Fruit fly (Drosophila melanogaster) whole organism, prepupa: ENCODE results near the gene CG34436.
A peak's percentile ranks its signal among the peaks of the same experiment; 100 is the strongest.

Experiments used
- CG10631 ChIP-seq: fragments of 200-800 bp; sonication (Bioruptor generic); optimal IDR thresholded peaks from 2 replicates; lab custom pipeline; 2016; ENCODE audit warnings: missing biosample characterization, missing genetic modification characterization
- CG11294 ChIP-seq: fragments of 200-800 bp; sonication (Bioruptor generic); IDR thresholded peaks from 2 replicates; pipeline ENCODE4 v1.3.6; 2022; ENCODE audit warnings: missing biosample characterization, missing genetic modification characterization
- CG11902 ChIP-seq: fragments of 200-800 bp; sonication (Bioruptor generic); optimal IDR thresholded peaks from 3 replicates; lab custom pipeline; 2016; ENCODE audit warnings: missing biosample characterization, missing genetic modification characterization
- CG15336 ChIP-seq: fragments of 200-800 bp; sonication (Bioruptor generic); IDR thresholded peaks from 2 replicates; pipeline ENCODE4 v1.3.6; 2022; ENCODE audit warnings: missing biosample characterization, missing genetic modification characterization
- CG1621 ChIP-seq: fragments of 200-800 bp; sonication (Bioruptor generic); optimal IDR thresholded peaks from 3 replicates; lab custom pipeline; 2018; ENCODE audit warnings: missing biosample characterization, mild to moderate bottlenecking, missing genetic modification characterization
- CG31627 ChIP-seq: fragments of 200-800 bp; sonication (Bioruptor generic); optimal IDR thresholded peaks from 3 replicates; lab custom pipeline; 2016; ENCODE audit warnings: missing biosample characterization, missing genetic modification characterization
- CG32006 ChIP-seq: fragments of 200-800 bp; sonication (Bioruptor generic); optimal IDR thresholded peaks from 3 replicates; lab custom pipeline; 2017; ENCODE audit warnings: missing biosample characterization, mild to moderate bottlenecking, missing genetic modification characterization
- CG34406 ChIP-seq: fragments of 200-800 bp; sonication (Bioruptor generic); optimal IDR thresholded peaks from 3 replicates; lab custom pipeline; 2016; ENCODE audit warnings: missing biosample characterization, missing genetic modification characterization
- CG3919 ChIP-seq: fragments of 200-800 bp; sonication (Bioruptor generic); optimal IDR thresholded peaks from 3 replicates; lab custom pipeline; 2016; ENCODE audit warnings: missing biosample characterization, missing genetic modification characterization
- CG4318 ChIP-seq: fragments of 200-800 bp; sonication (Bioruptor generic); optimal IDR thresholded peaks from 3 replicates; lab custom pipeline; 2017; ENCODE audit warnings: missing biosample characterization, mild to moderate bottlenecking, missing genetic modification characterization
- CG6792 ChIP-seq: fragments of 200-800 bp; sonication (Bioruptor generic); optimal IDR thresholded peaks from 3 replicates; lab custom pipeline; 2016; ENCODE audit warnings: missing biosample characterization, missing genetic modification characterization
- CG6808 ChIP-seq: fragments of 200-800 bp; sonication (Bioruptor generic); optimal IDR thresholded peaks from 3 replicates; lab custom pipeline; 2017; ENCODE audit warnings: missing biosample characterization, missing genetic modification characterization, mild to moderate bottlenecking, moderate library complexity, missing genetic modification reagents
- CG6854 ChIP-seq: fragments of 200-800 bp; sonication (Bioruptor generic); optimal IDR thresholded peaks from 2 replicates; lab custom pipeline; 2017; ENCODE audit warnings: missing biosample characterization, mild to moderate bottlenecking, missing genetic modification characterization
- CG8119 ChIP-seq: fragments of 200-800 bp; sonication (Bioruptor generic); IDR thresholded peaks from 3 replicates; pipeline ENCODE4 v1.3.6; 2022; ENCODE audit warnings: missing biosample characterization, missing genetic modification characterization
- CG8632 ChIP-seq: fragments of 200-800 bp; sonication (Bioruptor generic); optimal IDR thresholded peaks from 3 replicates; lab custom pipeline; 2016; ENCODE audit warnings: missing biosample characterization, missing genetic modification characterization
- Ets21C ChIP-seq: fragments of 200-800 bp; sonication (Bioruptor generic); optimal IDR thresholded peaks from 3 replicates; lab custom pipeline; 2016; ENCODE audit warnings: missing biosample characterization, missing genetic modification characterization
- Hr4 ChIP-seq: fragments of 200-800 bp; sonication (Bioruptor generic); optimal IDR thresholded peaks from 3 replicates; lab custom pipeline; 2016; ENCODE audit warnings: missing biosample characterization, missing genetic modification characterization
- OdsH ChIP-seq: fragments of 200-800 bp; sonication (Bioruptor generic); optimal IDR thresholded peaks from 3 replicates; lab custom pipeline; 2016; ENCODE audit warnings: missing biosample characterization, missing genetic modification characterization
- Smox ChIP-seq: fragments of 200-800 bp; sonication (Bioruptor generic); optimal IDR thresholded peaks from 3 replicates; lab custom pipeline; 2016; ENCODE audit warnings: missing biosample characterization, missing genetic modification characterization
- Sox102F ChIP-seq: fragments of 200-800 bp; sonication (Bioruptor generic); optimal IDR thresholded peaks from 2 replicates; lab custom pipeline; 2016; ENCODE audit warnings: missing biosample characterization, mild to moderate bottlenecking, missing genetic modification characterization
- Sox15 ChIP-seq: fragments of 200-800 bp; sonication (Bioruptor generic); optimal IDR thresholded peaks from 3 replicates; lab custom pipeline; 2016; ENCODE audit warnings: missing biosample characterization, missing genetic modification characterization
- achi ChIP-seq: fragments of 200-800 bp; sonication (Bioruptor generic); optimal IDR thresholded peaks from 3 replicates; lab custom pipeline; 2016; ENCODE audit warnings: missing biosample characterization, missing genetic modification characterization
- acj6 ChIP-seq: fragments of 200-800 bp; sonication (Bioruptor generic); optimal IDR thresholded peaks from 3 replicates; lab custom pipeline; 2016; ENCODE audit warnings: missing biosample characterization, missing genetic modification characterization
- cyc ChIP-seq: fragments of 200-800 bp; sonication (Bioruptor generic); optimal IDR thresholded peaks from 3 replicates; lab custom pipeline; 2016; ENCODE audit warnings: missing biosample characterization, missing genetic modification characterization
- dsx ChIP-seq: fragments of 200-800 bp; optimal IDR thresholded peaks from 3 replicates; lab custom pipeline; 2019; ENCODE audit warnings: missing biosample characterization, mild to moderate bottlenecking, missing genetic modification characterization, moderate library complexity; ENCODE audit not compliant: poor library complexity, severe bottlenecking
- eg ChIP-seq: fragments of 200-800 bp; sonication (Bioruptor generic); IDR thresholded peaks from 3 replicates; pipeline ENCODE4 v1.3.6; 2022; ENCODE audit warnings: missing biosample characterization, missing genetic modification characterization
- fd59A ChIP-seq: fragments of 200-800 bp; sonication (Bioruptor generic); optimal IDR thresholded peaks from 2 replicates; lab custom pipeline; 2017; ENCODE audit warnings: missing biosample characterization, mild to moderate bottlenecking, missing genetic modification characterization, missing genetic modification reagents
- fd85E ChIP-seq: fragments of 200-800 bp; sonication (Bioruptor generic); optimal IDR thresholded peaks from 3 replicates; lab custom pipeline; 2016; ENCODE audit warnings: missing biosample characterization, missing genetic modification characterization
- fkh ChIP-seq: fragments of 200-800 bp; sonication (Bioruptor generic); optimal IDR thresholded peaks from 3 replicates; lab custom pipeline; 2017; ENCODE audit warnings: missing biosample characterization, mild to moderate bottlenecking, missing genetic modification characterization, moderate library complexity
- pdm3 ChIP-seq: fragments of 200-800 bp; sonication (Bioruptor generic); optimal IDR thresholded peaks from 3 replicates; lab custom pipeline; 2016; ENCODE audit warnings: missing biosample characterization, missing genetic modification characterization
- salr ChIP-seq, 2 experiments: fragments of 200-800 bp; sonication (Bioruptor generic); optimal IDR thresholded peaks; 3 replicates each; lab custom pipeline; 2016 to 2018; ENCODE audit warnings: missing biosample characterization in 2 of 2, missing genetic modification characterization in 2 of 2, mild to moderate bottlenecking in 1 of 2
- ss ChIP-seq, 2 experiments: fragments of 200-800 bp; sonication (Bioruptor generic); optimal IDR thresholded peaks; 2 replicates in 1 of 2; 3 replicates in 1 of 2; lab custom pipeline; 2017 to 2018; ENCODE audit warnings: mild to moderate bottlenecking in 2 of 2, missing biosample characterization in 2 of 2, missing genetic modification characterization in 2 of 2, moderate library complexity in 1 of 2
- svp ChIP-seq: fragments of 200-800 bp; sonication (Bioruptor generic); peaks from one replicate; lab custom pipeline; 2016; ENCODE audit warnings: missing biosample characterization, missing genetic modification characterization
- topi ChIP-seq: fragments of 200-800 bp; sonication (Bioruptor generic); optimal IDR thresholded peaks from 3 replicates; lab custom pipeline; 2016; ENCODE audit warnings: missing biosample characterization, missing genetic modification characterization
- vri ChIP-seq: fragments of 200-800 bp; sonication (Bioruptor generic); optimal IDR thresholded peaks from 3 replicates; lab custom pipeline; 2016; ENCODE audit warnings: missing biosample characterization, mild to moderate bottlenecking, missing genetic modification characterization

Gene CG34436

DNA sequence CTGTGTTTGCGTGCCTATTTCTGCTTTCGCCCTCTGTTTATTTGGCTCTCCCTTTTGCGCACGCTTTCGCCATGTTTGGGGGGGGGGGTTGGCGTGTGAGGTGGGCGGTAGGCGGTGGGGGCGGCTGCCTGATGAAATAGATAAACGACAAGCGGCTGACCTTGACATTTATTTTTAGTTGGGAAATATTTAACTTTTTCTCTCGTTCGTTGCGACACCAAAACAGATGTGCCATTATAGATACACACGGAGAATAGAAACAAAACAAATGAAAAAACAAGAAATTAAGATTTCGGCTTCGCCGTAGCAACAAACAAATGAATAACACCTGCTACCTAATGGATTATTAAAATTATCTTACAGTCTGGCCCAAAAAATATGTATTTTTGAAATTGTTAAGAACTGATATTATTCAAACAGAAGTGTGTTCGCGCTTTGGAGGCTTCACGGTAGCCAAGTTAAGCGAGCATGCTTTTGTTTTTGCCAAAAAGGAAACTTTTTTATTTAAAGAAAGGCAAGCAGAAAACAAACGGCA is 49.8 kb downstream of the CG34436 start (continued):
- TF ChIP-seq cyc (GFP tag; lab: Kevin White, UChicago) (no peak), CG8632 (GFP tag; lab: Kevin White, UChicago) (no peak), Sox15 (GFP tag; lab: Kevin White, UChicago) (no peak), CG32006 (GFP tag; lab: Kevin White, UChicago) (peak; percentile 51), vri (no peak), salr (GFP tag; optimal IDR thresholded peaks at IDR 0.05; lab: Kevin White, UChicago) (no peak), Ets21C (no peak), CG4318 (GFP tag; lab: Kevin White, UChicago) (no peak), CG6808 (GFP tag; lab: Kevin White, UChicago) (no peak), dsx (GFP tag; lab: Kevin White, UChicago) (no peak), acj6 (GFP tag; lab: Kevin White, UChicago) (no peak), OdsH (peak; percentile 13), achi (GFP tag; lab: Kevin White, UChicago) (peak; percentile 32), CG6792 (no peak), CG1621 (tag; lab: Kevin White, UChicago) (no peak), CG15336 (GFP tag; lab: Robert Waterston, UW) (peak; percentile 64; the same call in 1 of the 2 replicates), CG3919 (GFP tag; lab: Kevin White, UChicago) (no peak), CG8119 (peak; percentile 53; the same call in 1 of the 3 replicates), CG31627 (GFP tag; lab: Kevin White, UChicago) (no peak), Hr4 (GFP tag; lab: Kevin White, UChicago) (peak; percentile 61), pdm3 (GFP tag; lab: Kevin White, UChicago) (peak; percentile 24), Sox102F (GFP tag; lab: Kevin White, UChicago) (no peak), fkh (GFP tag; lab: Kevin White, UChicago) (peak; percentile 62), topi (GFP tag; lab: Kevin White, UChicago) (no peak), svp (GFP tag; lab: Kevin White, UChicago) (peak; percentile 67), eg (GFP tag; lab: Robert Waterston, UW) (peak; percentile 70; the same call in 2 of the 3 replicates), CG6854 (GFP tag; lab: Kevin White, UChicago) (no peak), fd59A (no peak), CG11902 (GFP tag; lab: Kevin White, UChicago) (no peak), CG11294 (peak; percentile 36; the same call in 1 of the 2 replicates), fd85E (no peak), CG34406 (no peak), ss (GFP tag; optimal IDR thresholded peaks at IDR 0.05; lab: Kevin White, UChicago) (no peak), Smox (GFP tag; lab: Kevin White, UChicago) (no peak), CG10631 (GFP tag; lab: Kevin White, UChicago) (no peak)
- TF ChIP-seq, all 60 proteins: peak for 17

DNA sequence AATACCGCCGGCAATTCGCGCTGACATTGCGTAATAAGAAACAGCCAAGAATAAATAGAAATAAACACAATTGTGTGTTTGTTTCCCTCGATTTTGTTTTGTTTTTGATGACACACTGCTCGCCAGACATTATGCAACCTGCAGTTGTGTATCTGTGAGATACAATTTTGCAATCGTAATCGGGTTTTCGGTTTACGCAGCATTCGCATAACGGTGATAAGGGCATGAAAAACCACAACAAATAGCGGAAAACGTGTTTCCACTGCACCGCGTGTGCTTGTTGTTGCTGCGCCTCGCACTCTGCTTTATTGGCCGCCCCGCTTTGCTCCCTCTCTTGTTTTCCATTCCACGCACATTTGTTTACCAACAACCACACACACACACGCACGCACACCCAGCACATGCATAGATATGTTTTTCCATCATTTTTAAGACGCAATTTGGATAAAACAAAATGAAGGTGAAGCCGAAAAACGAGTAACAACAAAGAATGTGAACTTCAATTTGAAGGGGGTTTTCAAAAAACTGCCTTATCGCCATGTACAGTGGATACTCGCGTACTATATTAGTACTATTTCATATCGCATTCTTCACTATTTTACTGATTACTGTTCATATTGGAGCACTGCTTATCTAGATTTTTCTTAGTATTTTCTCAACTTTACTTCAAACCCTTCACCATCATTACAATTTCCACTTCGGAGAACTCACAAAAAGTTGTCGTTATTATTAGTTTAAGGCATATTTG is 50.5 kb downstream of the CG34436 start:
- peak; percentile 71 for TF ChIP-seq vri
- TF ChIP-seq CG8119: no peak
- no peak for TF ChIP-seq pdm3 (GFP tag; lab: Kevin White, UChicago)
- peak; percentile 38 for TF ChIP-seq fkh (GFP tag; lab: Kevin White, UChicago)
